Worm (Caenorhabditis elegans) whole organism, late embryonic: ENCODE measurements around the gene F01G10.4.

Source experiments
- ama-1 ChIP-seq: fragments of 150-350 bp; optimal IDR thresholded peaks from 2 replicates; lab custom pipeline; 2014
- ceh-30 ChIP-seq: fragments of 150-350 bp; optimal IDR thresholded peaks from 2 replicates; lab custom pipeline; 2014; ENCODE audit warnings: missing biosample characterization, missing genetic modification characterization
- ceh-34 ChIP-seq: sonication (generic microtip); optimal IDR thresholded peaks from 2 replicates; lab custom pipeline; 2016; ENCODE audit warnings: mild to moderate bottlenecking, missing genetic modification characterization, missing compliant biosample characterization
- elt-4 ChIP-seq: sonication (generic microtip); optimal IDR thresholded peaks from 2 replicates; lab custom pipeline; 2016; ENCODE audit warnings: missing genetic modification characterization, missing compliant biosample characterization
- ets-4 ChIP-seq: sonication (generic microtip); optimal IDR thresholded peaks from 2 replicates; lab custom pipeline; 2016; ENCODE audit warnings: missing genetic modification characterization, missing compliant biosample characterization
- eyg-1 ChIP-seq: sonication (generic microtip); optimal IDR thresholded peaks from 2 replicates; lab custom pipeline; 2016; ENCODE audit warnings: missing genotype, missing genetic modification characterization, missing compliant biosample characterization
- fkh-10 ChIP-seq: fragments of 150-350 bp; optimal IDR thresholded peaks from 2 replicates; lab custom pipeline; 2014; ENCODE audit warnings: missing biosample characterization, missing genetic modification reagents, missing genetic modification characterization
- fkh-6 ChIP-seq: sonication (generic microtip); optimal IDR thresholded peaks from 2 replicates; lab custom pipeline; 2016; ENCODE audit warnings: missing genetic modification characterization, missing compliant biosample characterization
- odd-2 ChIP-seq: sonication (generic microtip); optimal IDR thresholded peaks from 2 replicates; lab custom pipeline; 2017; ENCODE audit warnings: antibody characterized with exemption, mild to moderate bottlenecking, missing genetic modification characterization, missing compliant biosample characterization
- rnt-1 ChIP-seq: sonication (generic microtip); optimal IDR thresholded peaks from 2 replicates; lab custom pipeline; 2016; ENCODE audit warnings: missing genetic modification characterization, missing compliant biosample characterization

DNA sequence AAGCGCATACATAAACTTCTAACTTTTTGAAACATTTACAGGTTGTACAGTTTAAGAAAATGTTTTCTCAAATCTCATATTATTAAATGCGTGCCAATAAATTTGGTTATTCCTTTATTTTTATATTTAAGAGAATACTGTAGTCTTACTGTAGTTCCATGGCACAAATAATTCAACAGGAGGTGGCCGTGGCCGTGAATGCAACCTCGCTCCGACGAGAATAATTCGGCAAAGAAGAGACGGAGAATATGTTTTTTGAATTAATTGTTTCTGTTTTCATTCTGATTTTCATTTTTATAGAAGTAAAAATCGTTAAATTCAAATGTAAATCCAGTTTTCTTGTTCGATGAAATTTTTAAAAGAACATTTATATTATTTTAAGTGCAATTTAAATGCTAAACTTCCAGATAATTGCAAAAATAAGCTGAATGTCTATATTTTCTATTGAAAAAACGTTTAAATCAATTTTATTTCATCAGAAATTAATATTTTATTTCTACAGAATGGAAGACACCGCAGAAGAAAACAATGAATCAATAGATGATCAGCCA is 35.0 kb downstream of the F01G10.4 start, which contains the start of gene gon-4:
- TF ChIP-seq fkh-10 (GFP tag; lab: Kevin White, UChicago) (no peak), odd-2 (tag; lab: Kevin White, UChicago) (no peak), rnt-1 (no peak), ceh-30 (tag; lab: Kevin White, UChicago) (no peak), eyg-1 (tag; lab: Kevin White, UChicago) (no peak), fkh-6 (tag; lab: Kevin White, UChicago) (no peak), ets-4 (no peak), ama-1 (lab: Kevin White, UChicago) (no peak), elt-4 (tag; lab: Kevin White, UChicago) (no peak), ceh-34 (tag; lab: Kevin White, UChicago) (no peak)
